Worm (Caenorhabditis elegans) whole organism, late embryonic: Measurements from ENCODE around the gene R08D7.7.

ENCODE experiments used
- C08G9.2 ChIP-seq: sonication (generic microtip); optimal IDR thresholded peaks from 2 replicates; lab custom pipeline; 2016; ENCODE audit warnings: mild to moderate bottlenecking, missing genetic modification characterization, moderate library complexity, missing compliant biosample characterization
- K02D7.2 ChIP-seq: sonication (generic microtip); optimal IDR thresholded peaks from 2 replicates; lab custom pipeline; 2017; ENCODE audit warnings: mild to moderate bottlenecking, missing genetic modification characterization, missing compliant biosample characterization
- K09A11.1 ChIP-seq: sonication (generic microtip); optimal IDR thresholded peaks from 2 replicates; lab custom pipeline; 2017; ENCODE audit warnings: antibody characterized with exemption, mild to moderate bottlenecking, missing genetic modification characterization, missing compliant biosample characterization; ENCODE audit not compliant: insufficient read depth
- ama-1 ChIP-seq: fragments of 150-350 bp; optimal IDR thresholded peaks from 2 replicates; lab custom pipeline; 2014
- ceh-19 ChIP-seq: fragments of 200-800 bp; sonication (Bioruptor generic); optimal IDR thresholded peaks from 2 replicates; lab custom pipeline; 2018; ENCODE audit warnings: mild to moderate bottlenecking, missing genetic modification characterization, missing compliant biosample characterization
- ceh-22 ChIP-seq: sonication (generic microtip); optimal IDR thresholded peaks from 2 replicates; lab custom pipeline; 2017; ENCODE audit warnings: missing biosample characterization, missing genetic modification characterization
- ceh-31 ChIP-seq: sonication (generic microtip); optimal IDR thresholded peaks from 2 replicates; lab custom pipeline; 2016; ENCODE audit warnings: missing genetic modification characterization, missing compliant biosample characterization
- ceh-34 ChIP-seq: sonication (generic microtip); optimal IDR thresholded peaks from 2 replicates; lab custom pipeline; 2016; ENCODE audit warnings: mild to moderate bottlenecking, missing genetic modification characterization, missing compliant biosample characterization
- ceh-48 ChIP-seq: sonication (generic microtip); optimal IDR thresholded peaks from 2 replicates; lab custom pipeline; 2016; ENCODE audit warnings: missing genetic modification characterization, inconsistent platforms, missing compliant biosample characterization
- ceh-9 ChIP-seq: sonication (generic microtip); optimal IDR thresholded peaks from 2 replicates; lab custom pipeline; 2016; ENCODE audit warnings: mild to moderate bottlenecking, missing genetic modification characterization, inconsistent platforms, missing compliant biosample characterization
- che-1 ChIP-seq: sonication (generic microtip); optimal IDR thresholded peaks from 2 replicates; lab custom pipeline; 2016; ENCODE audit warnings: mild to moderate bottlenecking, missing genetic modification characterization, missing compliant biosample characterization
- ets-4 ChIP-seq: sonication (generic microtip); optimal IDR thresholded peaks from 2 replicates; lab custom pipeline; 2016; ENCODE audit warnings: missing genetic modification characterization, missing compliant biosample characterization
- eyg-1 ChIP-seq: sonication (generic microtip); optimal IDR thresholded peaks from 2 replicates; lab custom pipeline; 2016; ENCODE audit warnings: missing genotype, missing genetic modification characterization, missing compliant biosample characterization
- fax-1 ChIP-seq: sonication (generic microtip); optimal IDR thresholded peaks from 2 replicates; lab custom pipeline; 2016; ENCODE audit warnings: missing genotype, missing genetic modification characterization, missing compliant biosample characterization
- fkh-6 ChIP-seq: sonication (generic microtip); optimal IDR thresholded peaks from 2 replicates; lab custom pipeline; 2016; ENCODE audit warnings: missing genetic modification characterization, missing compliant biosample characterization
- gmeb-2 ChIP-seq: sonication (generic microtip); optimal IDR thresholded peaks from 2 replicates; lab custom pipeline; 2016; ENCODE audit warnings: missing genetic modification characterization, inconsistent platforms, missing compliant biosample characterization
- hlh-13 ChIP-seq: fragments of 200-800 bp; sonication (Bioruptor generic); optimal IDR thresholded peaks from 2 replicates; lab custom pipeline; 2018; ENCODE audit warnings: mild to moderate bottlenecking, missing genetic modification characterization, missing compliant biosample characterization
- hlh-15 ChIP-seq: sonication (generic microtip); optimal IDR thresholded peaks from 2 replicates; lab custom pipeline; 2016; ENCODE audit warnings: missing genetic modification characterization, missing compliant biosample characterization
- hlh-30 ChIP-seq: sonication (generic microtip); optimal IDR thresholded peaks from 2 replicates; lab custom pipeline; 2017; ENCODE audit warnings: antibody characterized with exemption, missing genetic modification characterization, missing compliant biosample characterization; ENCODE audit not compliant: insufficient read depth
- hlh-8 ChIP-seq: sonication (generic microtip); optimal IDR thresholded peaks from 2 replicates; lab custom pipeline; 2016; ENCODE audit warnings: missing genotype, missing genetic modification characterization, missing compliant biosample characterization
- lim-6 ChIP-seq: sonication (generic microtip); optimal IDR thresholded peaks from 2 replicates; lab custom pipeline; 2016; ENCODE audit warnings: missing genetic modification characterization, missing compliant biosample characterization
- madf-2 ChIP-seq: sonication (generic microtip); optimal IDR thresholded peaks from 2 replicates; lab custom pipeline; 2017; ENCODE audit warnings: missing genetic modification characterization, missing compliant biosample characterization
- nfya-1 ChIP-seq: sonication (generic microtip); optimal IDR thresholded peaks from 2 replicates; lab custom pipeline; 2017; ENCODE audit warnings: missing genetic modification characterization, mild to moderate bottlenecking, missing compliant biosample characterization, antibody characterized with exemption, moderate library complexity
- nhr-232 ChIP-seq: sonication (generic microtip); optimal IDR thresholded peaks from 2 replicates; lab custom pipeline; 2016; ENCODE audit warnings: missing genetic modification characterization, missing compliant biosample characterization
- odd-2 ChIP-seq: sonication (generic microtip); optimal IDR thresholded peaks from 2 replicates; lab custom pipeline; 2017; ENCODE audit warnings: antibody characterized with exemption, mild to moderate bottlenecking, missing genetic modification characterization, missing compliant biosample characterization
- pat-9 ChIP-seq: fragments of 200-800 bp; sonication (Bioruptor generic); optimal IDR thresholded peaks from 2 replicates; lab custom pipeline; 2018; ENCODE audit warnings: mild to moderate bottlenecking, missing genetic modification characterization, moderate library complexity, missing compliant biosample characterization
- pha-2 ChIP-seq: sonication (generic microtip); optimal IDR thresholded peaks from 2 replicates; lab custom pipeline; 2017; ENCODE audit warnings: mild to moderate bottlenecking, missing genetic modification characterization, missing compliant biosample characterization
- pha-4 ChIP-seq: fragments of 150-350 bp; optimal IDR thresholded peaks from 2 replicates; lab custom pipeline; 2018; ENCODE audit warnings: missing biosample characterization, missing genetic modification reagents, missing genetic modification characterization
- pros-1 ChIP-seq: fragments of 150-350 bp; optimal IDR thresholded peaks from 2 replicates; lab custom pipeline; 2014; ENCODE audit warnings: missing biosample characterization, missing genetic modification reagents, missing genetic modification characterization
- ref-2 ChIP-seq: sonication (generic microtip); optimal IDR thresholded peaks from 2 replicates; lab custom pipeline; 2016; ENCODE audit warnings: missing genetic modification characterization, missing compliant biosample characterization
- rnt-1 ChIP-seq: sonication (generic microtip); optimal IDR thresholded peaks from 2 replicates; lab custom pipeline; 2016; ENCODE audit warnings: missing genetic modification characterization, missing compliant biosample characterization
- sdc-2 ChIP-seq: sonication (generic microtip); optimal IDR thresholded peaks from 2 replicates; lab custom pipeline; 2016; ENCODE audit warnings: missing genotype, missing genetic modification characterization, missing compliant biosample characterization
- sox-2 ChIP-seq: fragments of 200-800 bp; sonication (Bioruptor generic); IDR thresholded peaks from 2 replicates; pipeline ENCODE4 v1.3.6; 2022; ENCODE audit warnings: missing genetic modification reagents, missing genetic modification characterization, missing compliant biosample characterization
- sox-4 ChIP-seq: sonication (generic microtip); optimal IDR thresholded peaks from 2 replicates; lab custom pipeline; 2017; ENCODE audit warnings: mild to moderate bottlenecking, missing genetic modification characterization, inconsistent platforms, missing compliant biosample characterization
- syd-9 ChIP-seq: sonication (generic microtip); optimal IDR thresholded peaks from 2 replicates; lab custom pipeline; 2016; ENCODE audit warnings: mild to moderate bottlenecking, missing genetic modification characterization, moderate library complexity, missing compliant biosample characterization
- ttx-3 ChIP-seq: sonication (generic microtip); optimal IDR thresholded peaks from 2 replicates; lab custom pipeline; 2016; ENCODE audit warnings: missing genetic modification reagents, missing genetic modification characterization, missing compliant biosample characterization
- unc-42 ChIP-seq: sonication (generic microtip); optimal IDR thresholded peaks from 2 replicates; lab custom pipeline; 2016; ENCODE audit warnings: missing genotype, missing genetic modification characterization, missing compliant biosample characterization
- unc-55 ChIP-seq: sonication (generic microtip); optimal IDR thresholded peaks from 2 replicates; lab custom pipeline; 2017; ENCODE audit warnings: missing biosample characterization, missing genetic modification reagents, missing genetic modification characterization
- unc-86 ChIP-seq: sonication (generic microtip); optimal IDR thresholded peaks from 2 replicates; lab custom pipeline; 2016; ENCODE audit warnings: missing genetic modification characterization, missing compliant biosample characterization
- ztf-16 ChIP-seq: sonication (generic microtip); optimal IDR thresholded peaks from 2 replicates; lab custom pipeline; 2017; ENCODE audit warnings: missing genetic modification characterization, missing compliant biosample characterization

R08D7.7 gene

DNA sequence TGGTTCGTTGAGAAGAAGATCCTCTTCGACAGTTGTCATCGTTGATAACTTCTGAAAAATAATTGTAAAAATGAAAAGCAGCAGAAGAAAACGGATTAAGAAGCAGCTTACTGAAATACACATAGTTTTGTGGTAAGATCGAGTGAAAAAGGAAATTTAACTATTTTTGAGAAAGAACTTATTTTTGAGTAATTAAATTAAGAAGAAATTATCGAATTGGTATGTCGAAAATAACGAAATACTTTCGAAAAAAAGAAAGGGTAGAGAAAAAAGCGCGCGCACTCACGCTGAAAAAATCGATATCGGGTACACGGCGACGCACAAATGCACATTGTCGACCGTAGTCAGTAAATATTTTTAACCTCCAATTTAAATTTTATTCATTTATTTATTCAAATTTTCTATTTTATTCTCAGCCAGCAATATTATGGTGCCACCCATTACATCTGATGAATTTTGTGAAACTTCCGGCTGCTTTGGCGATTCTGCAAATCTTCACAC lies 33.7 kb upstream of the R08D7.7 start, which contains the start of the genes ZK643.5 and ZK643.2:
Gene ZK643.5 (minus strand): TSS at position 51 of the 501 bp plus-strand sequence.
Gene ZK643.2 (plus strand): TSS at position 395 of the 501 bp plus-strand sequence.
- peak; percentile 43 for TF ChIP-seq ceh-31 (tag; lab: Kevin White, UChicago)
- TF ChIP-seq pros-1 (tag; lab: Kevin White, UChicago): no peak
- TF ChIP-seq nfya-1 (tag; lab: Kevin White, UChicago): peak; percentile 49
- TF ChIP-seq ceh-48 (tag; lab: Kevin White, UChicago): peak; percentile 99
- peak; percentile 76 for TF ChIP-seq unc-42 (tag; lab: Kevin White, UChicago)
- TF ChIP-seq odd-2 (tag; lab: Kevin White, UChicago): no peak
- no peak for TF ChIP-seq unc-86 (tag; lab: Kevin White, UChicago)

DNA sequence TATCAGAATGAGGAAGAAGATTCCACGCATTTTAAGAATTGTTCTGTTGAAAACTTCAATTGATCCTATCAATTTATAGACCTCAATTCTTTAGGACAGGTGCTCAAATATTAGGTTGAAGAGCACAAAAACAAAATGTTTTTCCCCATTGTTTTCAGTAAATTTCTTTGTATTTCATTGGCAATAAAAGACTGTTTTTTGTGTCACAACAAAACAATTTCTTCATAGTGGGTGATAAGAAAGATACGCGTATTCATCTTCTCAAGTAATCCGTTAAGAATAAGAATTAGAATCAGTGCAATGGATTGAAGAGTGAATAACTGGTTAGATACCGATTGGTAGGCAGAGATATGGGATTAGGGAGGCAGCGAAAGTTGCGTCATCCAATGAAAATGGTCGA lies 29.2 kb upstream of the R08D7.7 start, which contains the start of gene ZK643.6:
Gene ZK643.6 (minus strand): TSS at position 101 of the 400 bp plus-strand sequence.
- no peak for TF ChIP-seq syd-9 (tag; lab: Kevin White, UChicago)
- no peak for TF ChIP-seq hlh-30 (tag; lab: Kevin White, UChicago)
- no peak for TF ChIP-seq ref-2 (tag; lab: Kevin White, UChicago)
- TF ChIP-seq nfya-1 (tag; lab: Kevin White, UChicago): no peak
- TF ChIP-seq hlh-13 (GFP tag; lab: Kevin White, UChicago): no peak
- TF ChIP-seq hlh-15: no peak
- TF ChIP-seq ama-1: no peak
- TF ChIP-seq ceh-31 (tag; lab: Kevin White, UChicago): no peak

ce11 chrIII:8961993-8962392 lies 27.9 kb upstream of the R08D7.7 start, which contains the start of gene grl-25:
Gene grl-25, plus strand, starts transcription at chrIII:8962293.
- no peak for TF ChIP-seq ets-4 (tag; lab: Kevin White, UChicago)
- no peak for TF ChIP-seq ceh-34 (tag; lab: Kevin White, UChicago)
- TF ChIP-seq fax-1 (tag; lab: Kevin White, UChicago): no peak
- no peak for TF ChIP-seq unc-55 (GFP tag; lab: Kevin White, UChicago)
- no peak for TF ChIP-seq lim-6
- no peak for TF ChIP-seq pha-2
- no peak for TF ChIP-seq ztf-16 (tag; lab: Kevin White, UChicago)
- no peak for TF ChIP-seq ttx-3 (tag; lab: Kevin White, UChicago)
- TF ChIP-seq rnt-1 (tag; lab: Kevin White, UChicago): no peak
- no peak for TF ChIP-seq K09A11.1 (tag; lab: Kevin White, UChicago)
- TF ChIP-seq gmeb-2: no peak
- TF ChIP-seq ceh-22 (tag; lab: Kevin White, UChicago): no peak
- TF ChIP-seq hlh-8 (tag; lab: Kevin White, UChicago): no peak
- TF ChIP-seq pha-4: no peak
- TF ChIP-seq sox-4: no peak
- no peak for TF ChIP-seq fkh-6 (tag; lab: Kevin White, UChicago)
- no peak for TF ChIP-seq syd-9 (tag; lab: Kevin White, UChicago)
- no peak for TF ChIP-seq hlh-15
- TF ChIP-seq madf-2 (tag; lab: Kevin White, UChicago): no peak
- TF ChIP-seq K02D7.2 (tag; lab: Kevin White, UChicago): no peak

DNA sequence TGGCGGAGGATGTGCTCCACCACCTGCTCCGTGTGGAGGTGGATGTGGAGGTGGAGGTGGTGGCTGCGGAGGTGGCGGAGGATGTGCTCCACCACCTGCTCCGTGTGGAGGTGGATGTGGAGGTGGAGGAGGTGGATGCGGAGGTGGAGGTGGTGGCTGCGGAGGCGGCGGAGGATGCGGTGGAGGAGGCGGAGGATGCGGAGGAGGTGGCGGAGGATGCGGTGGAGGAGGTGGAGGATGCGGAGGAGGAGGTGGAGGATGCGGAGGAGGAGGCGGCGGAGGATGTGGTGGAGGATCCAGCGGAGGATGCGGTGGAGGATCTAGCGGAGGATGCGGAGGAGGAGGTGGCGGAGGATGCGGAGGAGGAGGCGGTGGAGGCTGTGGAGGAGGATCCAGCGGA lies 27.4 kb upstream of the R08D7.7 start:
- TF ChIP-seq C08G9.2 (tag; lab: Kevin White, UChicago): no peak
- TF ChIP-seq sdc-2 (tag; lab: Kevin White, UChicago): no peak
- no peak for TF ChIP-seq ceh-19 (GFP tag; lab: Kevin White, UChicago)
- no peak for TF ChIP-seq odd-2 (tag; lab: Kevin White, UChicago)
- no peak for TF ChIP-seq unc-42 (tag; lab: Kevin White, UChicago)
- TF ChIP-seq ceh-22 (tag; lab: Kevin White, UChicago): no peak
- TF ChIP-seq ama-1: no peak
- TF ChIP-seq pha-2: no peak
- TF ChIP-seq ceh-31 (tag; lab: Kevin White, UChicago): no peak
- no peak for TF ChIP-seq unc-86 (tag; lab: Kevin White, UChicago)
- TF ChIP-seq che-1: no peak
- TF ChIP-seq sox-2 (GFP tag; lab: Robert Waterston, UW): no peak
- no peak for TF ChIP-seq ceh-9 (tag; lab: Kevin White, UChicago)
- no peak for TF ChIP-seq rnt-1 (tag; lab: Kevin White, UChicago)
- no peak for TF ChIP-seq eyg-1 (tag; lab: Kevin White, UChicago)
- TF ChIP-seq pat-9 (tag; lab: Kevin White, UChicago): no peak
- no peak for TF ChIP-seq nhr-232
